Worm (Caenorhabditis elegans) whole organism, mixed stage, embryonic: ENCODE measurements around the gene Y45F10D.7.

ENCODE experiments used
- blmp-1 ChIP-seq: fragments of 150-350 bp; optimal IDR thresholded peaks from 2 replicates; lab custom pipeline; 2014; ENCODE audit warnings: missing biosample characterization, missing genetic modification characterization
- ceh-39 ChIP-seq: fragments of 150-350 bp; optimal IDR thresholded peaks from 2 replicates; lab custom pipeline; 2014; ENCODE audit warnings: missing biosample characterization, missing genetic modification characterization
- elt-1 ChIP-seq: sonication (generic microtip); optimal IDR thresholded peaks from 2 replicates; lab custom pipeline; 2017; ENCODE audit warnings: missing genetic modification characterization, mild to moderate bottlenecking, missing compliant biosample characterization, antibody characterized with exemption, moderate library complexity, borderline replicate concordance; ENCODE audit not compliant: insufficient read depth
- flh-1 ChIP-seq: fragments of 200-800 bp; sonication (Bioruptor generic); optimal IDR thresholded peaks from 2 replicates; lab custom pipeline; 2018; ENCODE audit warnings: mild to moderate bottlenecking, missing genetic modification characterization, moderate library complexity, missing compliant biosample characterization
- lsy-2 ChIP-seq: fragments of 150-350 bp; optimal IDR thresholded peaks from 2 replicates; lab custom pipeline; 2014; ENCODE audit warnings: missing biosample characterization, missing genetic modification characterization
- mep-1 ChIP-seq: fragments of 150-350 bp; optimal IDR thresholded peaks from 2 replicates; lab custom pipeline; 2017; ENCODE audit warnings: missing biosample characterization, missing genetic modification reagents, missing genetic modification characterization, inconsistent platforms
- nhr-12 ChIP-seq: fragments of 150-350 bp; optimal IDR thresholded peaks from 2 replicates; lab custom pipeline; 2014; ENCODE audit warnings: missing biosample characterization, missing genetic modification characterization
- nhr-237 ChIP-seq: fragments of 150-350 bp; optimal IDR thresholded peaks from 2 replicates; lab custom pipeline; 2014; ENCODE audit warnings: missing biosample characterization, missing genetic modification characterization
- nhr-76 ChIP-seq: sonication (generic microtip); optimal IDR thresholded peaks from 2 replicates; lab custom pipeline; 2017; ENCODE audit warnings: missing biosample characterization, missing genetic modification characterization
- pha-4 ChIP-seq: fragments of 150-350 bp; optimal IDR thresholded peaks from 2 replicates; lab custom pipeline; 2018; ENCODE audit warnings: missing biosample characterization, missing genetic modification reagents, missing genetic modification characterization
- unc-39 ChIP-seq: fragments of 150-350 bp; optimal IDR thresholded peaks from 2 replicates; lab custom pipeline; 2014; ENCODE audit warnings: missing biosample characterization, missing genetic modification characterization
- unc-62 ChIP-seq: fragments of 150-350 bp; optimal IDR thresholded peaks from 2 replicates; lab custom pipeline; 2014; ENCODE audit warnings: missing biosample characterization, missing genetic modification reagents, missing genetic modification characterization

DNA sequence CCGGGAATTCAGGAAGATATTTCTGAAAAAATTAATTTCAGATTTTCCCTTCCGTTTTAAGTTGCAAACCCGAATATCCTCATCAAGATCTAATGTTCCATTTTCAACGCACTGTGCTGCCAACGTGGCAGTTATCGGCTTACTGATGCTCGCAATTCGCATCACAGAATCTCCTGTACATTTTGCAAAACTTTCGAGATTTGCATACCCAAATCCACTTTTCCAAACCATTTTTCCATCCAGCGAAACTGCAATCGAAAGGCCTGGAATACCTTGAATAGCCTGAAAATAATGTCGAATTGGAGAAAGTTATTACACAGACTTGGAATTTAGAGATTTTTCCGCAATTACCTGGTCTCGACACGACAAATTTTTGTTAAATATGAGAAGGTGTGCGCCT lies 3.9 kb upstream of the Y45F10D.7 start:
- TF ChIP-seq nhr-12 (tag; lab: Kevin White, UChicago) (no peak), flh-1 (no peak), nhr-237 (tag; lab: Kevin White, UChicago) (no peak), lsy-2 (tag; lab: Kevin White, UChicago) (no peak), elt-1 (no peak), ceh-39 (tag; lab: Kevin White, UChicago) (no peak), mep-1 (tag; lab: Kevin White, UChicago) (no peak), unc-39 (tag; lab: Kevin White, UChicago) (no peak), blmp-1 (tag; lab: Kevin White, UChicago) (no peak), nhr-76 (no peak), unc-62 (no peak), pha-4 (tag; lab: Kevin White, UChicago) (no peak)
